Worm (Caenorhabditis elegans) whole organism, early embryonic: Measurements from ENCODE around the gene fbxb-40.
A peak's percentile ranks its signal among the peaks of the same experiment; 100 is the strongest.
"Not testable (repeated sequence)": the region's sequence is repeated elsewhere in the genome, so short reads cannot be mapped to it uniquely, and the experiment has no call there.

Experiments
- B0310.2 ChIP-seq: sonication (generic microtip); optimal IDR thresholded peaks from 2 replicates; lab custom pipeline; 2016; ENCODE audit warnings: mild to moderate bottlenecking, missing genetic modification characterization, missing compliant biosample characterization
- F13C5.2 ChIP-seq: sonication (generic microtip); optimal IDR thresholded peaks from 2 replicates; lab custom pipeline; 2017; ENCODE audit warnings: mild to moderate bottlenecking, missing genetic modification characterization, inconsistent platforms, missing compliant biosample characterization
- aly-1 ChIP-seq: sonication (generic microtip); optimal IDR thresholded peaks from 2 replicates; lab custom pipeline; 2016; ENCODE audit warnings: missing genetic modification characterization, missing compliant biosample characterization
- ama-1 ChIP-seq: fragments of 150-350 bp; optimal IDR thresholded peaks from 2 replicates; lab custom pipeline; 2014
- ceh-13 ChIP-seq: fragments of 200-800 bp; sonication (Bioruptor generic); optimal IDR thresholded peaks from 2 replicates; lab custom pipeline; 2018; ENCODE audit warnings: mild to moderate bottlenecking, missing genetic modification characterization, missing compliant biosample characterization
- ceh-36 ChIP-seq: sonication (generic microtip); optimal IDR thresholded peaks from 2 replicates; lab custom pipeline; 2016; ENCODE audit warnings: missing genetic modification characterization, inconsistent platforms, missing compliant biosample characterization
- ets-7 ChIP-seq: sonication (generic microtip); optimal IDR thresholded peaks from 2 replicates; lab custom pipeline; 2016; ENCODE audit warnings: missing genotype, missing genetic modification characterization, missing compliant biosample characterization
- flt-1 ChIP-seq: fragments of 200-800 bp; sonication (Bioruptor generic); IDR thresholded peaks from 2 replicates; pipeline ENCODE4 v1.3.6; 2022; ENCODE audit warnings: missing genetic modification characterization, missing compliant biosample characterization
- hmbx-1 ChIP-seq: sonication (generic microtip); optimal IDR thresholded peaks from 2 replicates; lab custom pipeline; 2016; ENCODE audit warnings: mild to moderate bottlenecking, missing genetic modification characterization, missing compliant biosample characterization
- hmg-4 ChIP-seq: fragments of 200-800 bp; sonication (Bioruptor generic); optimal IDR thresholded peaks from 2 replicates; lab custom pipeline; 2018; ENCODE audit warnings: mild to moderate bottlenecking, missing genetic modification characterization, missing compliant biosample characterization
- hnd-1 ChIP-seq: sonication (generic microtip); optimal IDR thresholded peaks from 2 replicates; lab custom pipeline; 2016; ENCODE audit warnings: missing genetic modification characterization, missing compliant biosample characterization
- pes-1 ChIP-seq: fragments of 200-800 bp; sonication (Bioruptor generic); IDR thresholded peaks from 2 replicates; pipeline ENCODE4 v1.3.6; 2022; ENCODE audit warnings: missing genetic modification reagents, missing genetic modification characterization, missing compliant biosample characterization
- scrt-1 ChIP-seq: fragments of 200-800 bp; sonication (Bioruptor generic); IDR thresholded peaks from 2 replicates; pipeline ENCODE4 v1.3.6; 2022; ENCODE audit warnings: missing genetic modification characterization, missing compliant biosample characterization
- sea-1 ChIP-seq: fragments of 200-800 bp; sonication (Bioruptor generic); conservative IDR thresholded peaks from 2 replicates; pipeline ENCODE4 v1.3.6; 2022; ENCODE audit warnings: missing genetic modification characterization, missing compliant biosample characterization
- tbx-11 ChIP-seq: fragments of 200-800 bp; sonication (Bioruptor generic); IDR thresholded peaks from 2 replicates; pipeline ENCODE4 v1.3.6; 2022; ENCODE audit warnings: missing genetic modification characterization, missing compliant biosample characterization
- tbx-37 ChIP-seq: fragments of 200-800 bp; sonication (Bioruptor generic); conservative IDR thresholded peaks from 2 replicates; pipeline ENCODE4 v1.3.6; 2022; ENCODE audit warnings: missing genetic modification reagents, missing genetic modification characterization, missing compliant biosample characterization
- tra-4 ChIP-seq: sonication (generic microtip); optimal IDR thresholded peaks from 2 replicates; lab custom pipeline; 2017; ENCODE audit warnings: missing genetic modification characterization, missing compliant biosample characterization

The fbxb-40 gene

ce11 chrII:1054724-1055123, 5.0 kb upstream of the fbxb-40 start, which contains the start of gene K02E7.7:
Gene K02E7.7 (plus strand): TSS chrII:1055024.
- TF ChIP-seq B0310.2 (tag; lab: Kevin White, UChicago); hmbx-1 (tag; lab: Kevin White, UChicago); ceh-13 (GFP tag; lab: Kevin White, UChicago): not testable (repeated sequence)

DNA sequence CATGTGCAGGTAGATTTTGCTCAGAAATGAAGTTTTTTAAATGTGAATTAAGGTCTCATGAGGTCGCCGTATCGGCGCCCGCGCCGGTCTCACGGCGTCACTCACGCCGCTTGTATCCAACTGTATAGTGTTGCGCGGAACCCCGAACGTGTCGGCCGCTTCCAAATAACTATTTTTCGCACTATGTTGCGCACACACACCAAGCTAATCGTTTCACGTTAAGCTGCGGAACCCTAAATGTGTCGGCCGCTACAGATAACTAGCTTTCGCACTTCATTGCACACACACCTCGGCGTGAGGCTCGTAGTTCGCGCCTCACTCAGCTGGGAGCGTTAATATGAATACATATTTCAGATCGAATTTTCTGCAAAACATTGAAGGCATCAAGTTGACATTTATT, 2.8 kb downstream of the fbxb-40 start:
- TF ChIP-seq pes-1 (GFP tag; lab: Robert Waterston, UW) (peak; percentile 19; the same call in 1 of the 2 replicates), ets-7 (no peak), sea-1 (GFP tag; lab: Robert Waterston, UW) (no peak)

- TF ChIP-seq hmg-4 (no peak), ets-7 (no peak)
Observed at ce11 chrII:1045692-1046091, 4.1 kb downstream of the fbxb-40 start, which contains the start of gene str-148. Gene str-148 (plus strand): TSS chrII:1045992.

- TF ChIP-seq ceh-13 (GFP tag; lab: Kevin White, UChicago); hmbx-1 (tag; lab: Kevin White, UChicago); F13C5.2 (tag; lab: Kevin White, UChicago): not testable (repeated sequence)
Observed at ce11 chrII:1043932-1044331, 5.8 kb downstream of the fbxb-40 start, which contains the start of gene fbxb-45. Gene fbxb-45 (minus strand): TSS chrII:1044032.

DNA sequence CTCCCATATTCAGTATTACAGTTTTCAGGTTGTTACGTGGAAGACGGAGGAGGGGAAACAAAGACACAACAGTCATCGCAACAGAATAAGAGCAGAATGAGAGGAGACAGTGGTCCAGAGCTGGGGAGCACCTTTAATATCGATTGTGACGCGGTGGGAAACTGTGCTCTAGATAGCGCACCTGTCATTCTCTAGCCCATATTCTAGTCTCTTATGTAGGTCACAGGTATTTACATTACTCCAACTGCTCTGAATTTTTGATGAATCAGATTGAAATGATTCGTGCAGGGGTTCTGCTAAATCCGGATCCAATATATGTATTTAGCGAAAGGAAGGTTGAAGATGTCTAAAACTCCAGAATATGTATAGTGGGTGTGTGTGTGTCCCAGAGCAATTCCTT, 7.5 kb downstream of the fbxb-40 start, which contains the start of gene fbxb-41:
Gene fbxb-41, minus strand, starts transcription at position 101 of the 400 bp plus-strand sequence.
- TF ChIP-seq hmg-4, result no peak
- no peak for TF ChIP-seq flt-1 (GFP tag; lab: Robert Waterston, UW)
- no peak for TF ChIP-seq tbx-37 (GFP tag; lab: Robert Waterston, UW)
- TF ChIP-seq hmbx-1 (tag; lab: Kevin White, UChicago), result no peak
- no peak for TF ChIP-seq tra-4 (tag; lab: Kevin White, UChicago)
- TF ChIP-seq ets-7, result no peak
- TF ChIP-seq tbx-11 (GFP tag; lab: Robert Waterston, UW), result no peak
- no peak for TF ChIP-seq hnd-1 (tag; lab: Kevin White, UChicago)
- TF ChIP-seq ama-1 (lab: Kevin White, UChicago), result no peak
- no peak for TF ChIP-seq ceh-13 (GFP tag; lab: Kevin White, UChicago)
- no peak for TF ChIP-seq scrt-1
- no peak for TF ChIP-seq B0310.2 (tag; lab: Kevin White, UChicago)
- TF ChIP-seq ceh-36 (tag; lab: Kevin White, UChicago), result no peak
- no peak for TF ChIP-seq aly-1
- TF ChIP-seq pes-1 (GFP tag; lab: Robert Waterston, UW), result no peak
- no peak for TF ChIP-seq F13C5.2 (tag; lab: Kevin White, UChicago)
- no peak for TF ChIP-seq sea-1 (GFP tag; lab: Robert Waterston, UW)

- no peak for TF ChIP-seq ceh-36 (tag; lab: Kevin White, UChicago)
- no peak for TF ChIP-seq hmbx-1 (tag; lab: Kevin White, UChicago)
- no peak for TF ChIP-seq hnd-1 (tag; lab: Kevin White, UChicago)
- no peak for TF ChIP-seq F13C5.2 (tag; lab: Kevin White, UChicago)
- no peak for TF ChIP-seq flt-1 (GFP tag; lab: Robert Waterston, UW)
Observed at ce11 chrII:1040464-1040863, 9.3 kb downstream of the fbxb-40 start, which contains the start of gene fbxb-39. Gene fbxb-39 (minus strand): TSS chrII:1040564.

ce11 chrII:1028602-1029001, 21.1 kb downstream of the fbxb-40 start, which contains the start of gene math-34:
Gene math-34 (plus strand): TSS chrII:1028972.
- no peak for TF ChIP-seq sea-1 (GFP tag; lab: Robert Waterston, UW)
- no peak for TF ChIP-seq hmg-4
- no peak for TF ChIP-seq ceh-13 (GFP tag; lab: Kevin White, UChicago)

ce11 chrII:1026670-1027069, 23.1 kb downstream of the fbxb-40 start, which contains the start of gene M01D1.12:
Gene M01D1.12 (plus strand): TSS chrII:1026970.
- no peak for TF ChIP-seq ceh-13 (GFP tag; lab: Kevin White, UChicago)
- no peak for TF ChIP-seq hnd-1 (tag; lab: Kevin White, UChicago)
- no peak for TF ChIP-seq ets-7
- TF ChIP-seq tra-4 (tag; lab: Kevin White, UChicago), result no peak
- no peak for TF ChIP-seq hmg-4
- TF ChIP-seq scrt-1, result no peak
- no peak for TF ChIP-seq hmbx-1 (tag; lab: Kevin White, UChicago)
- no peak for TF ChIP-seq ceh-36 (tag; lab: Kevin White, UChicago)
- TF ChIP-seq ama-1 (lab: Kevin White, UChicago), result no peak
- no peak for TF ChIP-seq tbx-11 (GFP tag; lab: Robert Waterston, UW)
- no peak for TF ChIP-seq pes-1 (GFP tag; lab: Robert Waterston, UW)
- no peak for TF ChIP-seq flt-1 (GFP tag; lab: Robert Waterston, UW)
- no peak for TF ChIP-seq aly-1
- no peak for TF ChIP-seq tbx-37 (GFP tag; lab: Robert Waterston, UW)
- no peak for TF ChIP-seq F13C5.2 (tag; lab: Kevin White, UChicago)
- no peak for TF ChIP-seq sea-1 (GFP tag; lab: Robert Waterston, UW)
- TF ChIP-seq B0310.2 (tag; lab: Kevin White, UChicago), result no peak

DNA sequence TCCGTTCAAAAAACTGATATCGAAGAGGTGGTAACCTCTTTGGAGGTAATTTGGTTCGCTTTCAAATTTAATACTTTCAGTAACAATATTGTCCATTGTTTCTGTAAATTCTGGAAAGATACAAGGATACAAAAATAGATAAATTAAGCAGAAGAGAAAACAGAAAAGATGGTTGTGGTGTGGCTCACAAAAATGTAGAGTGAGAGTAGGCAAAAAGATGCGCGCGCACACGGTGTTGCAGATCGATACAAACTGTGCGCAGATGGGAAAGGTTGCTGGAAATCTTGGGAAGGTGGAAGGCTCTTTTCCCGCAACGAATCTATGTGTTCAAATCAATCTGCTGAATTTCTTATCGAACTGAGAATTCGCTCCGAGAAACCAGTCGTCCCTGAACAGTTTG, 25.1 kb downstream of the fbxb-40 start, which contains the start of gene btb-11:
Gene btb-11, minus strand, starts transcription at position 101 of the 400 bp plus-strand sequence.
- not testable (repeated sequence) for TF ChIP-seq hnd-1 (tag; lab: Kevin White, UChicago); ceh-13 (GFP tag; lab: Kevin White, UChicago); sea-1 (GFP tag; lab: Robert Waterston, UW)
